Worm (Caenorhabditis elegans) whole organism, midembryonic: ENCODE results near the gene aaim-1.

Experiments
- flt-1 ChIP-seq: fragments of 200-800 bp; sonication (Bioruptor generic); IDR thresholded peaks from 2 replicates; pipeline ENCODE4 v1.3.6; 2022; ENCODE audit warnings: missing genetic modification characterization, missing compliant biosample characterization
- med-1 ChIP-seq: sonication (generic microtip); optimal IDR thresholded peaks from 2 replicates; lab custom pipeline; 2017; ENCODE audit warnings: missing genetic modification characterization, mild to moderate bottlenecking, missing compliant biosample characterization, antibody characterized with exemption, missing genetic modification reagents; ENCODE audit not compliant: insufficient read depth
- tab-1 ChIP-seq: fragments of 200-800 bp; sonication (Bioruptor generic); IDR thresholded peaks from 2 replicates; pipeline ENCODE4 v1.3.6; 2022; ENCODE audit warnings: missing genetic modification characterization, missing compliant biosample characterization

ce11 chrX:6598732-6599131, 36.5 kb upstream of the aaim-1 start, which contains the start of gene hic-1:
- TF ChIP-seq tab-1: no peak
- TF ChIP-seq med-1 (GFP tag; lab: Kevin White, UChicago): no peak
- TF ChIP-seq flt-1: no peak
